Fruit fly (Drosophila melanogaster) whole organism, embryonic: ENCODE results near the gene CG10064.

Experiments
- Adf1 ChIP-seq: fragments of 200-800 bp; sonication (Bioruptor generic); IDR thresholded peaks from 2 replicates; pipeline ENCODE4 v1.3.6; 2022; ENCODE audit warnings: missing biosample characterization, missing genetic modification characterization
- Awh ChIP-seq: fragments of 200-800 bp; sonication (Bioruptor generic); IDR thresholded peaks from 2 replicates; pipeline ENCODE4, ENCODE4 v1.3.6; 2022; ENCODE audit warnings: missing biosample characterization, missing genetic modification characterization
- Bgb ChIP-seq: fragments of 200-800 bp; sonication (Bioruptor generic); IDR thresholded peaks from 2 replicates; pipeline ENCODE4 v1.3.6; 2022; ENCODE audit warnings: missing biosample characterization, missing genetic modification characterization; ENCODE audit not compliant: partially characterized antibody
- Blimp-1 ChIP-seq: fragments of 200-800 bp; sonication (Bioruptor generic); optimal IDR thresholded peaks from 3 replicates; lab custom pipeline; 2018; ENCODE audit warnings: missing biosample characterization, missing genetic modification characterization, mild to moderate bottlenecking, moderate library complexity, missing genetic modification reagents
- CG11093 ChIP-seq: fragments of 200-800 bp; sonication (Bioruptor generic); IDR thresholded peaks from 3 replicates; pipeline ENCODE4 v1.3.6; 2022; ENCODE audit warnings: missing biosample characterization, missing genetic modification characterization
- CG1233 ChIP-seq: fragments of 200-800 bp; sonication (Bioruptor generic); optimal IDR thresholded peaks from 4 replicates; lab custom pipeline; 2018; ENCODE audit warnings: missing biosample characterization, mild to moderate bottlenecking, missing genetic modification characterization
- CG12769 ChIP-seq: fragments of 200-800 bp; sonication (Bioruptor generic); optimal IDR thresholded peaks from 2 replicates; lab custom pipeline; 2019; ENCODE audit warnings: missing biosample characterization, mild to moderate bottlenecking, missing genetic modification characterization, moderate library complexity
- CG13296 ChIP-seq: fragments of 200-800 bp; sonication (Bioruptor generic); optimal IDR thresholded peaks from 3 replicates; lab custom pipeline; 2018; ENCODE audit warnings: missing biosample characterization, mild to moderate bottlenecking, missing genetic modification characterization
- CG14014 ChIP-seq: fragments of 200-800 bp; sonication (Bioruptor generic); IDR thresholded peaks from 2 replicates; pipeline ENCODE4 v1.3.6; 2022; ENCODE audit warnings: missing biosample characterization, missing genetic modification characterization
- CG14965 ChIP-seq: fragments of 200-800 bp; sonication (Bioruptor generic); optimal IDR thresholded peaks from 2 replicates; lab custom pipeline; 2016; ENCODE audit warnings: missing biosample characterization, missing genetic modification characterization, borderline replicate concordance
- CG15011 ChIP-seq: fragments of 200-800 bp; sonication (Bioruptor generic); optimal IDR thresholded peaks from 3 replicates; lab custom pipeline; 2018; ENCODE audit warnings: missing biosample characterization, mild to moderate bottlenecking, missing genetic modification characterization
- CG1603 ChIP-seq: fragments of 200-800 bp; sonication (Bioruptor generic); optimal IDR thresholded peaks from 2 replicates; lab custom pipeline; 2019; ENCODE audit warnings: missing biosample characterization, mild to moderate bottlenecking, missing genetic modification characterization, moderate library complexity
- CG1647 ChIP-seq: fragments of 200-800 bp; sonication (Bioruptor generic); optimal IDR thresholded peaks from 3 replicates; lab custom pipeline; 2016; ENCODE audit warnings: missing biosample characterization, missing genetic modification characterization
- CG1832 ChIP-seq: fragments of 200-800 bp; sonication (Bioruptor generic); optimal IDR thresholded peaks from 2 replicates; lab custom pipeline; 2017; ENCODE audit warnings: missing biosample characterization, mild to moderate bottlenecking, missing genetic modification characterization, inconsistent platforms
- CG18764 ChIP-seq: fragments of 200-800 bp; sonication (Bioruptor generic); optimal IDR thresholded peaks from 3 replicates; lab custom pipeline; 2016; ENCODE audit warnings: missing biosample characterization, missing genetic modification characterization
- CG2678 ChIP-seq: fragments of 200-800 bp; sonication (Bioruptor generic); optimal IDR thresholded peaks from 3 replicates; lab custom pipeline; 2019; ENCODE audit warnings: missing biosample characterization, mild to moderate bottlenecking, missing genetic modification characterization, moderate library complexity
- CG2875 ChIP-seq: fragments of 200-800 bp; sonication (Bioruptor generic); optimal IDR thresholded peaks from 2 replicates; lab custom pipeline; 2017; ENCODE audit warnings: missing biosample characterization, mild to moderate bottlenecking, missing genetic modification characterization, missing genetic modification reagents
- CG2889 ChIP-seq: fragments of 200-800 bp; sonication (Bioruptor generic); IDR thresholded peaks from 3 replicates; pipeline ENCODE4 v1.3.6; 2022; ENCODE audit warnings: missing biosample characterization, missing genetic modification characterization
- CG32772 ChIP-seq: fragments of 200-800 bp; sonication (Bioruptor generic); IDR thresholded peaks from 2 replicates; pipeline ENCODE4 v1.3.6; 2022; ENCODE audit warnings: missing biosample characterization, missing genetic modification characterization
- CG6175 ChIP-seq: fragments of 200-800 bp; sonication (Bioruptor generic); IDR thresholded peaks from 3 replicates; pipeline ENCODE4 v1.3.6; 2022; ENCODE audit warnings: missing biosample characterization, missing genetic modification characterization
- CG7556 ChIP-seq: fragments of 200-800 bp; sonication (Bioruptor generic); optimal IDR thresholded peaks from 2 replicates; lab custom pipeline; 2017; ENCODE audit warnings: missing biosample characterization, mild to moderate bottlenecking, missing genetic modification characterization
- CG7963 ChIP-seq: fragments of 200-800 bp; sonication (Bioruptor generic); IDR thresholded peaks from 3 replicates; pipeline ENCODE4 v1.3.6; 2022; ENCODE audit warnings: missing biosample characterization, missing genetic modification characterization; ENCODE audit not compliant: partially characterized antibody
- CG8388 ChIP-seq: fragments of 200-800 bp; sonication (Bioruptor generic); optimal IDR thresholded peaks from 2 replicates; lab custom pipeline; 2019; ENCODE audit warnings: missing biosample characterization, mild to moderate bottlenecking, missing genetic modification characterization, moderate library complexity
- CG9215 ChIP-seq: fragments of 200-800 bp; sonication (Bioruptor generic); IDR thresholded peaks from 2 replicates; pipeline ENCODE4 v1.3.6; 2022; ENCODE audit warnings: missing biosample characterization, missing genetic modification characterization
- CG9876 ChIP-seq: fragments of 200-800 bp; sonication (Bioruptor generic); optimal IDR thresholded peaks from 2 replicates; lab custom pipeline; 2016; ENCODE audit warnings: missing biosample characterization, missing genetic modification characterization
- Camta ChIP-seq: fragments of 200-800 bp; sonication (Bioruptor generic); optimal IDR thresholded peaks from 2 replicates; lab custom pipeline; 2016; ENCODE audit warnings: missing biosample characterization, missing genetic modification characterization
- CoRest ChIP-seq: fragments of 200-800 bp; sonication (Bioruptor generic); optimal IDR thresholded peaks from 3 replicates; lab custom pipeline; 2018; ENCODE audit warnings: missing biosample characterization, mild to moderate bottlenecking, missing genetic modification characterization, moderate library complexity
- Dip2 ChIP-seq: fragments of 200-800 bp; sonication (Bioruptor generic); IDR thresholded peaks from 2 replicates; pipeline ENCODE4 v1.3.6; 2022; ENCODE audit warnings: missing biosample characterization, missing genetic modification characterization
- E2f1 ChIP-seq: fragments of 200-800 bp; sonication (Bioruptor generic); IDR thresholded peaks from 2 replicates; pipeline ENCODE4 v1.3.6; 2022; ENCODE audit warnings: missing biosample characterization, missing genetic modification characterization
- HLHmδ ChIP-seq: fragments of 200-800 bp; sonication (Bioruptor generic); optimal IDR thresholded peaks from 2 replicates; lab custom pipeline; 2018; ENCODE audit warnings: missing biosample characterization, mild to moderate bottlenecking, missing genetic modification characterization, moderate library complexity
- NfI ChIP-seq: fragments of 200-800 bp; sonication (Bioruptor generic); optimal IDR thresholded peaks from 3 replicates; lab custom pipeline; 2018; ENCODE audit warnings: missing biosample characterization, mild to moderate bottlenecking, missing genetic modification characterization, moderate library complexity
- Sin3A ChIP-seq: fragments of >200 bp; optimal IDR thresholded peaks from 2 replicates; lab custom pipeline; 2018
- Six4 ChIP-seq: fragments of 200-800 bp; sonication (Bioruptor generic); optimal IDR thresholded peaks from 2 replicates; lab custom pipeline; 2016; ENCODE audit warnings: missing biosample characterization, missing genetic modification characterization
- Xrp1 ChIP-seq: fragments of 200-800 bp; sonication (Bioruptor generic); IDR thresholded peaks from 2 replicates; pipeline ENCODE4 v1.3.6; 2022; ENCODE audit warnings: missing biosample characterization, missing genetic modification characterization
- br ChIP-seq: fragments of >200 bp; optimal IDR thresholded peaks from 2 replicates; lab custom pipeline; 2017
- crol ChIP-seq: fragments of 200-800 bp; sonication (Bioruptor generic); IDR thresholded peaks from 2 replicates; pipeline ENCODE4 v1.3.6; 2022; ENCODE audit warnings: missing biosample characterization, missing genetic modification characterization
- fd102C ChIP-seq: fragments of 200-800 bp; sonication (Bioruptor generic); optimal IDR thresholded peaks from 2 replicates; lab custom pipeline; 2018; ENCODE audit warnings: missing biosample characterization, mild to moderate bottlenecking, missing genetic modification characterization, moderate library complexity
- fd64A ChIP-seq: fragments of 200-800 bp; sonication (Bioruptor generic); optimal IDR thresholded peaks from 3 replicates; lab custom pipeline; 2018; ENCODE audit warnings: missing biosample characterization, mild to moderate bottlenecking, missing genetic modification characterization
- fu2 ChIP-seq: fragments of 200-800 bp; sonication (Bioruptor generic); optimal IDR thresholded peaks from 2 replicates; lab custom pipeline; 2016; ENCODE audit warnings: missing biosample characterization, missing genetic modification characterization
- gce ChIP-seq: fragments of 200-800 bp; sonication (Bioruptor generic); IDR thresholded peaks from 3 replicates; pipeline ENCODE4 v1.3.6; 2022; ENCODE audit warnings: missing biosample characterization, missing genetic modification characterization
- her ChIP-seq: fragments of 200-800 bp; sonication (Bioruptor generic); optimal IDR thresholded peaks from 2 replicates; lab custom pipeline; 2016; ENCODE audit warnings: missing biosample characterization, missing genetic modification characterization
- lab ChIP-seq: fragments of 200-800 bp; sonication (Bioruptor generic); optimal IDR thresholded peaks from 3 replicates; lab custom pipeline; 2017; ENCODE audit warnings: missing biosample characterization, missing genetic modification characterization, mild to moderate bottlenecking, moderate library complexity, missing genetic modification reagents
- nau ChIP-seq: fragments of 200-800 bp; sonication (Bioruptor generic); optimal IDR thresholded peaks from 3 replicates; lab custom pipeline; 2017; ENCODE audit warnings: missing biosample characterization, mild to moderate bottlenecking, missing genetic modification characterization, missing genetic modification reagents
- pan ChIP-seq, 4 experiments: fragments of >200 bp in 3 of 4; fragments of 200-800 bp in 1 of 4; sonication (Bioruptor generic) in 1 of 4; optimal IDR thresholded peaks in 3 of 4; IDR thresholded peaks in 1 of 4; 2 replicates each; pipeline versions ENCODE4 v1.3.6 to Lab custom; 2017 to 2022; ENCODE audit warnings: missing biosample characterization in 2 of 4, missing genetic modification characterization in 2 of 4, mixed read lengths in 1 of 4
- ro ChIP-seq: fragments of 200-800 bp; sonication (Bioruptor generic); IDR thresholded peaks from 2 replicates; pipeline ENCODE4 v1.3.6; 2022; ENCODE audit warnings: missing biosample characterization, missing genetic modification characterization
- scrt ChIP-seq: fragments of 200-800 bp; sonication (Bioruptor generic); optimal IDR thresholded peaks from 2 replicates; lab custom pipeline; 2018; ENCODE audit warnings: missing biosample characterization, mild to moderate bottlenecking, missing genetic modification characterization, moderate library complexity
- seq ChIP-seq: fragments of 200-800 bp; sonication (Bioruptor generic); IDR thresholded peaks from 2 replicates; pipeline ENCODE4 v1.3.6; 2022; ENCODE audit warnings: missing biosample characterization, missing genetic modification characterization
- sug ChIP-seq: fragments of 200-800 bp; optimal IDR thresholded peaks from 2 replicates; lab custom pipeline; 2019; ENCODE audit warnings: missing biosample characterization, mild to moderate bottlenecking, missing genetic modification characterization, moderate library complexity
- trh ChIP-seq: fragments of 200-800 bp; sonication (Bioruptor generic); optimal IDR thresholded peaks from 2 replicates; lab custom pipeline; 2016; ENCODE audit warnings: missing biosample characterization, missing genetic modification characterization
- wek ChIP-seq: fragments of 200-800 bp; sonication (Bioruptor generic); optimal IDR thresholded peaks from 3 replicates; lab custom pipeline; 2018; ENCODE audit warnings: missing biosample characterization, mild to moderate bottlenecking, missing genetic modification characterization, moderate library complexity
- zen2 ChIP-seq: fragments of 200-800 bp; sonication (Bioruptor generic); IDR thresholded peaks from 3 replicates; pipeline ENCODE4 v1.3.6; 2022; ENCODE audit warnings: missing biosample characterization, missing genetic modification characterization; ENCODE audit not compliant: partially characterized antibody

CG10064 gene

dm6 chr3L:6996907-6997306 lies 29.2 kb upstream of the CG10064 start (continued):
- TF ChIP-seq CG12769 (tag; lab: Kevin White, UChicago) (no peak), trh (no peak), pan (optimal IDR thresholded peaks at IDR 0.05; lab: Kevin White, UChicago) (no peak), pan (GFP tag; optimal IDR thresholded peaks at IDR 0.05 in 1 of 2, IDR thresholded peaks at IDR 0.05 in 1 of 2) (no peak), ro (no peak), CG32772 (GFP tag; lab: Robert Waterston, UW) (no peak), scrt (GFP tag; lab: Kevin White, UChicago) (no peak), gce (GFP tag; lab: Robert Waterston, UW) (no peak), CG11093 (GFP tag; lab: Robert Waterston, UW) (0 out of 3 replicates have a peak, but pooled peaks have one; percentile 35), Dip2 (GFP tag; lab: Robert Waterston, UW) (no peak), NfI (GFP tag; lab: Kevin White, UChicago) (no peak), zen2 (GFP tag; lab: Robert Waterston, UW) (no peak), CG14014 (no peak), CG1832 (GFP tag; lab: Kevin White, UChicago) (no peak), CG8388 (GFP tag; lab: Kevin White, UChicago) (no peak), E2f1 (GFP tag; lab: Robert Waterston, UW) (no peak), CG15011 (GFP tag; lab: Kevin White, UChicago) (no peak), CG1647 (GFP tag; lab: Kevin White, UChicago) (no peak), fu2 (GFP tag; lab: Kevin White, UChicago) (no peak), Adf1 (GFP tag; lab: Robert Waterston, UW) (no peak), fd102C (no peak), her (GFP tag; lab: Kevin White, UChicago) (no peak), CG1603 (peak; percentile 17), lab (GFP tag; lab: Kevin White, UChicago) (peak; percentile 21), Xrp1 (no peak), CoRest (tag; lab: Kevin White, UChicago) (peak; percentile 43), fd64A (GFP tag; lab: Kevin White, UChicago) (no peak), Blimp-1 (GFP tag; lab: Kevin White, UChicago) (peak; percentile 3), CG13296 (GFP tag; lab: Kevin White, UChicago) (no peak), CG2875 (GFP tag; lab: Kevin White, UChicago) (no peak), CG1233 (GFP tag; lab: Kevin White, UChicago) (no peak), CG14965 (GFP tag; lab: Kevin White, UChicago) (no peak), CG7556 (GFP tag; lab: Kevin White, UChicago) (no peak), Sin3A (lab: Kevin White, UChicago) (no peak), HLHmδ (GFP tag; lab: Kevin White, UChicago) (no peak), crol (GFP tag; lab: Robert Waterston, UW) (no peak), CG9876 (GFP tag; lab: Kevin White, UChicago) (no peak), Bgb (GFP tag; lab: Robert Waterston, UW) (no peak), CG6175 (GFP tag; lab: Robert Waterston, UW) (no peak), wek (GFP tag; lab: Kevin White, UChicago) (no peak), CG2889 (GFP tag; lab: Robert Waterston, UW) (no peak), nau (no peak), Camta (GFP tag; lab: Kevin White, UChicago) (no peak), CG18764 (GFP tag; lab: Kevin White, UChicago) (no peak), CG9215 (no peak), CG2678 (peak; percentile 49), br (lab: Kevin White, UChicago) (no peak), seq (GFP tag; lab: Robert Waterston, UW) (peak; percentile 30; the same call in 1 of the 2 replicates), sug (no peak), Awh (GFP tag; lab: Robert Waterston, UW) (no peak), CG7963 (GFP tag; lab: Robert Waterston, UW) (no peak), Six4 (GFP tag; lab: Kevin White, UChicago) (no peak)
